Worm (Caenorhabditis elegans) whole organism, L4 larva: ENCODE results near the gene hda-10.
A peak's percentile ranks its signal among the peaks of the same experiment; 100 is the strongest.

Source experiments
- F10B5.3 ChIP-seq: sonication (generic microtip); optimal IDR thresholded peaks from 2 replicates; lab custom pipeline; 2016; ENCODE audit warnings: mild to moderate bottlenecking, missing genetic modification characterization, missing compliant biosample characterization
- F26F4.8 ChIP-seq: fragments of 200-800 bp; sonication (Bioruptor generic); conservative IDR thresholded peaks from 2 replicates; pipeline ENCODE4 v1.3.6; 2022; ENCODE audit warnings: missing genetic modification characterization, missing compliant biosample characterization
- F37D6.2 ChIP-seq: sonication (generic microtip); optimal IDR thresholded peaks from 2 replicates; lab custom pipeline; 2016; ENCODE audit warnings: mild to moderate bottlenecking, missing genetic modification characterization, missing compliant biosample characterization
- F49E8.2 ChIP-seq: sonication (generic microtip); optimal IDR thresholded peaks from 2 replicates; lab custom pipeline; 2016; ENCODE audit warnings: missing compliant biosample characterization, mild to moderate bottlenecking, missing genetic modification characterization, borderline replicate concordance
- R02D3.7 ChIP-seq: fragments of 150-350 bp; sonication (generic microtip); optimal IDR thresholded peaks from 3 replicates; lab custom pipeline; 2014; ENCODE audit warnings: missing biosample characterization, missing genetic modification characterization
- T20F7.1 ChIP-seq: fragments of 200-800 bp; sonication (Bioruptor generic); optimal IDR thresholded peaks from 2 replicates; lab custom pipeline; 2018; ENCODE audit warnings: mild to moderate bottlenecking, missing genetic modification characterization, missing compliant biosample characterization
- T26A8.4 ChIP-seq: fragments of 200-800 bp; sonication (Bioruptor generic); IDR thresholded peaks from 2 replicates; pipeline ENCODE4 v1.3.6; 2022; ENCODE audit warnings: missing genetic modification characterization, missing compliant biosample characterization
- aha-1 ChIP-seq: fragments of 150-350 bp; peaks from one replicate; lab custom pipeline; 2014; ENCODE audit warnings: missing biosample characterization, missing genetic modification characterization
- arid-1 ChIP-seq: fragments of 200-800 bp; sonication (Bioruptor generic); conservative IDR thresholded peaks from 2 replicates; pipeline ENCODE4 v1.3.6; 2022; ENCODE audit warnings: missing genetic modification reagents, missing genetic modification characterization, missing compliant biosample characterization
- attf-4 ChIP-seq: sonication (generic microtip); optimal IDR thresholded peaks from 3 replicates; lab custom pipeline; 2017; ENCODE audit warnings: missing biosample characterization, missing genetic modification characterization
- ceh-20 ChIP-seq: fragments of 200-800 bp; sonication (Bioruptor generic); IDR thresholded peaks from 2 replicates; pipeline ENCODE4 v1.3.6; 2022; ENCODE audit warnings: missing genetic modification reagents, missing genetic modification characterization, missing compliant biosample characterization
- daf-16 ChIP-seq, 3 experiments: sonication (generic microtip); optimal IDR thresholded peaks; 2 replicates each; lab custom pipeline; 2016 to 2017; ENCODE audit warnings: missing genetic modification characterization in 3 of 3, missing genetic modification reagents in 3 of 3, mild to moderate bottlenecking in 2 of 3, missing compliant biosample characterization in 2 of 3, missing biosample characterization in 1 of 3, moderate library complexity in 1 of 3
- dmd-6 ChIP-seq: fragments of 200-800 bp; sonication (Bioruptor generic); IDR thresholded peaks from 2 replicates; pipeline ENCODE4 v1.3.6; 2022; ENCODE audit warnings: missing genetic modification reagents, missing genetic modification characterization, missing compliant biosample characterization
- dpl-1 ChIP-seq: fragments of 150-350 bp; optimal IDR thresholded peaks from 2 replicates; lab custom pipeline; 2014; ENCODE audit warnings: missing biosample characterization, missing genetic modification reagents, missing genetic modification characterization
- duxl-1 ChIP-seq: sonication (generic microtip); optimal IDR thresholded peaks from 2 replicates; lab custom pipeline; 2016; ENCODE audit warnings: mild to moderate bottlenecking, missing genetic modification characterization, moderate library complexity, missing compliant biosample characterization; ENCODE audit not compliant: poor library complexity
- dve-1 ChIP-seq: sonication (generic microtip); optimal IDR thresholded peaks from 2 replicates; lab custom pipeline; 2017; ENCODE audit warnings: antibody characterized with exemption, mild to moderate bottlenecking, missing genetic modification characterization, missing compliant biosample characterization; ENCODE audit not compliant: insufficient read depth
- hif-1 ChIP-seq, 2 experiments: sonication (generic microtip); optimal IDR thresholded peaks; 2 replicates each; lab custom pipeline; 2016 to 2017; ENCODE audit warnings: missing compliant biosample characterization in 2 of 2, missing genetic modification characterization in 2 of 2, missing genetic modification reagents in 2 of 2, missing genotype in 2 of 2, mild to moderate bottlenecking in 1 of 2
- hmg-1.1 ChIP-seq: fragments of 200-800 bp; sonication (Bioruptor generic); IDR thresholded peaks from 2 replicates; pipeline ENCODE4 v1.3.6; 2022; ENCODE audit warnings: missing genetic modification reagents, missing genetic modification characterization, missing compliant biosample characterization
- jun-1 ChIP-seq: fragments of 150-350 bp; optimal IDR thresholded peaks from 2 replicates; lab custom pipeline; 2014; ENCODE audit warnings: missing biosample characterization, missing genetic modification reagents, missing genetic modification characterization
- lin-13 ChIP-seq: fragments of 150-350 bp; optimal IDR thresholded peaks from 2 replicates; lab custom pipeline; 2014; ENCODE audit warnings: missing biosample characterization, missing genetic modification reagents, missing genetic modification characterization
- lin-38 ChIP-seq: fragments of 200-800 bp; sonication (Bioruptor generic); IDR thresholded peaks from 2 replicates; pipeline ENCODE4 v1.3.6; 2022; ENCODE audit warnings: missing genetic modification reagents, missing genetic modification characterization, missing compliant biosample characterization
- mdl-1 ChIP-seq, 2 experiments: fragments of 150-350 bp in 1 of 2; sonication (generic microtip) in 1 of 2; optimal IDR thresholded peaks; 2 replicates each; lab custom pipeline; 2014 to 2017; ENCODE audit warnings: missing biosample characterization in 2 of 2, missing genetic modification characterization in 2 of 2
- mdt-29 ChIP-seq: fragments of 200-800 bp; sonication (Bioruptor generic); IDR thresholded peaks from 2 replicates; pipeline ENCODE4 v1.3.6; 2022; ENCODE audit warnings: missing genetic modification reagents, missing genetic modification characterization, missing compliant biosample characterization
- mes-2 ChIP-seq: sonication (generic microtip); optimal IDR thresholded peaks from 2 replicates; lab custom pipeline; 2016; ENCODE audit warnings: missing genotype, mild to moderate bottlenecking, missing genetic modification characterization, missing compliant biosample characterization; ENCODE audit not compliant: poor library complexity, severe bottlenecking
- nhr-10 ChIP-seq: fragments of 150-350 bp; optimal IDR thresholded peaks from 2 replicates; lab custom pipeline; 2014; ENCODE audit warnings: missing biosample characterization, missing genetic modification characterization
- nhr-102 ChIP-seq: sonication (generic microtip); optimal IDR thresholded peaks from 2 replicates; lab custom pipeline; 2016; ENCODE audit warnings: mild to moderate bottlenecking, missing genetic modification characterization, moderate library complexity, missing compliant biosample characterization
- nhr-25 ChIP-seq: sonication (generic microtip); optimal IDR thresholded peaks from 2 replicates; lab custom pipeline; 2017; ENCODE audit warnings: missing genetic modification characterization, mild to moderate bottlenecking, missing compliant biosample characterization, antibody characterized with exemption, moderate library complexity, borderline replicate concordance; ENCODE audit not compliant: insufficient read depth
- nhr-28 ChIP-seq: fragments of 150-350 bp; optimal IDR thresholded peaks from 2 replicates; lab custom pipeline; 2014; ENCODE audit warnings: missing biosample characterization, missing genetic modification characterization
- nhr-42 ChIP-seq: fragments of 200-800 bp; sonication (Bioruptor generic); IDR thresholded peaks from 2 replicates; pipeline ENCODE4 v1.3.6; 2022; ENCODE audit warnings: missing genetic modification characterization, missing compliant biosample characterization
- nhr-6 ChIP-seq: fragments of 150-350 bp; optimal IDR thresholded peaks from 2 replicates; lab custom pipeline; 2014; ENCODE audit warnings: missing biosample characterization, missing genetic modification characterization
- pha-4 ChIP-seq, 2 experiments: fragments of 150-350 bp in 1 of 2; fragments of 200-800 bp in 1 of 2; sonication (Bioruptor generic) in 1 of 2; IDR thresholded peaks in 1 of 2; optimal IDR thresholded peaks in 1 of 2; 2 replicates each; pipeline versions ENCODE4 v1.3.6 to Lab custom; 2014 to 2022; ENCODE audit warnings: missing genetic modification characterization in 2 of 2, missing genetic modification reagents in 2 of 2, missing biosample characterization in 1 of 2, missing compliant biosample characterization in 1 of 2
- php-3 ChIP-seq: fragments of 200-800 bp; sonication (Bioruptor generic); IDR thresholded peaks from 2 replicates; pipeline ENCODE4 v1.3.6; 2022; ENCODE audit warnings: missing genetic modification reagents, missing genetic modification characterization, missing compliant biosample characterization
- pqm-1 ChIP-seq: sonication (generic microtip); optimal IDR thresholded peaks from 2 replicates; lab custom pipeline; 2017; ENCODE audit warnings: missing biosample characterization, missing genetic modification characterization
- saeg-2 ChIP-seq: fragments of 200-800 bp; sonication (Bioruptor generic); IDR thresholded peaks from 2 replicates; pipeline ENCODE4 v1.3.6; 2022; ENCODE audit warnings: missing genetic modification reagents, missing genetic modification characterization, missing compliant biosample characterization
- snpc-1.2 ChIP-seq: fragments of 200-800 bp; sonication (Bioruptor generic); IDR thresholded peaks from 2 replicates; pipeline ENCODE4 v1.3.6; 2022; ENCODE audit warnings: missing genetic modification reagents, missing genetic modification characterization, missing compliant biosample characterization
- snpc-4 ChIP-seq: fragments of 150-350 bp; optimal IDR thresholded peaks from 2 replicates; lab custom pipeline; 2014; ENCODE audit warnings: missing biosample characterization, missing genetic modification characterization
- spr-1 ChIP-seq: sonication (generic microtip); optimal IDR thresholded peaks from 2 replicates; lab custom pipeline; 2016; ENCODE audit warnings: mild to moderate bottlenecking, missing genetic modification characterization, missing compliant biosample characterization
- spr-3 ChIP-seq: fragments of 200-800 bp; sonication (Bioruptor generic); optimal IDR thresholded peaks from 2 replicates; lab custom pipeline; 2018; ENCODE audit warnings: mild to moderate bottlenecking, missing genetic modification characterization, missing compliant biosample characterization
- unc-130 ChIP-seq: sonication (generic microtip); optimal IDR thresholded peaks from 2 replicates; lab custom pipeline; 2016; ENCODE audit warnings: missing genetic modification reagents, missing genetic modification characterization, missing compliant biosample characterization
- unc-39 ChIP-seq: sonication (generic microtip); optimal IDR thresholded peaks from 2 replicates; lab custom pipeline; 2017; ENCODE audit warnings: missing biosample characterization, missing genetic modification characterization
- unc-62 ChIP-seq, 3 experiments: fragments of 150-350 bp in 1 of 3; sonication (generic microtip); optimal IDR thresholded peaks in 2 of 3; peaks in 1 of 3; 1 replicate in 1 of 3; 2 replicates in 2 of 3; lab custom pipeline; 2014 to 2017; ENCODE audit warnings: missing biosample characterization in 3 of 3, missing genetic modification characterization in 3 of 3, missing genetic modification reagents in 3 of 3, missing genotype in 1 of 3
- vab-7 ChIP-seq: fragments of 200-800 bp; sonication (Bioruptor generic); IDR thresholded peaks from 2 replicates; pipeline ENCODE4 v1.3.6; 2022; ENCODE audit warnings: missing genetic modification reagents, missing genetic modification characterization, missing compliant biosample characterization
- zfp-3 ChIP-seq: fragments of 200-800 bp; sonication (Bioruptor generic); conservative IDR thresholded peaks from 2 replicates; pipeline ENCODE4 v1.3.6; 2022; ENCODE audit warnings: missing genetic modification reagents, missing genetic modification characterization, missing compliant biosample characterization
- ztf-7 ChIP-seq: fragments of 150-350 bp; optimal IDR thresholded peaks from 2 replicates; lab custom pipeline; 2014; ENCODE audit warnings: missing biosample characterization, missing genetic modification characterization

hda-10 gene

DNA sequence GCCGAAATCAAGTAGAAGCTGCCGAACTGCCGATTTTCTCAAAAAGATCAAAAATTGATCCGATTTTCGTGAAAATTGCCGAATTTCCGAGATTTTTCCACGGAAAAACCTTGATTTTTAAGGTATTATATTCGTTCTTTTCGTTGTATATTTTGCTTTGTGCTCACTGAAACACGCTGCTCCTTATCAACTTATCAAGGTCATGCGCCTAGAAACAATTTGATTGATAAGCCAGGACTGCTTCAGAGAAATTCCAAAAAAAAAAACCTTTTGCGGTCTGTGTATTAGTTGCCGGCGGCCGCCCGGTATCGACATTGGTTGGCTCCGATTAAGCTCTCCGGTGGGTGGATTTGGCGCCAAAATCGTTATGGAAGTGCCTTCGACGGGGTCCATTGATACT, 20.1 kb upstream of the hda-10 start (continued):
- TF ChIP-seq pqm-1 (tag; lab: Kevin White, UChicago): peak; percentile 71
- TF ChIP-seq, all 104 proteins: peak for 7

- TF ChIP-seq lin-38 (GFP tag; lab: Robert Waterston, UW) (peak; percentile 84), vab-7 (0 out of 2 replicates have a peak, but pooled peaks have one; percentile 10), arid-1 (GFP tag; lab: Robert Waterston, UW) (0 out of 2 replicates have a peak, but pooled peaks have one; percentile 41), snpc-1.2 (GFP tag; lab: Robert Waterston, UW) (peak; percentile 54; the same call in 1 of the 2 replicates), F10B5.3 (tag; lab: Kevin White, UChicago) (peak; percentile 62), pqm-1 (tag; lab: Kevin White, UChicago) (no peak), spr-1 (tag; lab: Kevin White, UChicago) (peak; percentile 50), nhr-28 (no peak), saeg-2 (no peak), pha-4 (GFP tag; IDR thresholded peaks at IDR 0.05; lab: Robert Waterston, UW) (peak; percentile 71), pha-4 (tag; optimal IDR thresholded peaks at IDR 0.05; lab: Kevin White, UChicago) (peak; percentile 24), nhr-42 (peak; percentile 84; the same call in 1 of the 2 replicates), dmd-6 (GFP tag; lab: Robert Waterston, UW) (peak; percentile 25; the same call in 1 of the 2 replicates), F49E8.2 (peak; percentile 77), mes-2 (tag; lab: Kevin White, UChicago) (peak; percentile 93), mdl-1 (tag; optimal IDR thresholded peaks at IDR 0.05; lab: Kevin White, UChicago) (peak; percentile 61 to 85), nhr-10 (tag; lab: Kevin White, UChicago) (no peak), jun-1 (tag; lab: Kevin White, UChicago) (peak; percentile 29), duxl-1 (peak; percentile 51), nhr-102 (peak; percentile 71), nhr-6 (peak; percentile 66), zfp-3 (GFP tag; lab: Robert Waterston, UW) (peak; percentile 56; the same call in 1 of the 2 replicates), hmg-1.1 (GFP tag; lab: Robert Waterston, UW) (peak; percentile 81), ztf-7 (peak; percentile 3), unc-62 (GFP tag; optimal IDR thresholded peaks at IDR 0.05 in 1 of 2; lab: Kevin White, UChicago) (peak in 1 of 2 experiments; percentile 38), unc-62 (tag; optimal IDR thresholded peaks at IDR 0.05; lab: Kevin White, UChicago) (no peak), spr-3 (peak; percentile 50), lin-13 (GFP tag; lab: Kevin White, UChicago) (peak; percentile 81), T20F7.1 (GFP tag; lab: Kevin White, UChicago) (peak; percentile 70), R02D3.7 (tag; lab: Kevin White, UChicago) (no peak), F37D6.2 (tag; lab: Kevin White, UChicago) (peak; percentile 15), snpc-4 (tag; lab: Kevin White, UChicago) (no peak), T26A8.4 (GFP tag; lab: Robert Waterston, UW) (peak; percentile 82), ceh-20 (GFP tag; lab: Robert Waterston, UW) (0 out of 2 replicates have a peak, but pooled peaks have one; percentile 62), aha-1 (peak; percentile 77), attf-4 (peak; percentile 6), nhr-25 (peak; percentile 44), dve-1 (tag; lab: Kevin White, UChicago) (peak; percentile 88), hif-1 (tag; optimal IDR thresholded peaks at IDR 0.05; lab: Kevin White, UChicago) (peak in 1 of 2 experiments; percentile 67), dpl-1 (GFP tag; lab: Kevin White, UChicago) (peak; percentile 86), daf-16 (GFP tag; optimal IDR thresholded peaks at IDR 0.05; lab: Kevin White, UChicago) (peak; percentile 58 to 60), daf-16 (tag; optimal IDR thresholded peaks at IDR 0.05; lab: Kevin White, UChicago) (peak; percentile 83), php-3 (GFP tag; lab: Robert Waterston, UW) (peak; percentile 80), unc-39 (no peak), mdt-29 (no peak), unc-130 (GFP tag; lab: Kevin White, UChicago) (peak; percentile 82), F26F4.8 (GFP tag; lab: Robert Waterston, UW) (no peak)
Observed at ce11 chrII:13872191-13872889, 10.2 kb upstream of the hda-10 start, which contains the start of the genes cup-14 and ndub-8. Gene cup-14, minus strand, starts transcription at chrII:13872241. Gene ndub-8, plus strand, starts transcription at chrII:13872869.
